Worm (Caenorhabditis elegans) whole organism, L4 larva: ENCODE measurements around the gene sru-48.

Source experiments
- D1046.2 ChIP-seq: fragments of 200-800 bp; sonication (Bioruptor generic); IDR thresholded peaks from 2 replicates; pipeline ENCODE4 v1.3.6; 2022; ENCODE audit warnings: missing genetic modification characterization, missing compliant biosample characterization
- F10B5.3 ChIP-seq: sonication (generic microtip); optimal IDR thresholded peaks from 2 replicates; lab custom pipeline; 2016; ENCODE audit warnings: mild to moderate bottlenecking, missing genetic modification characterization, missing compliant biosample characterization
- F49E8.2 ChIP-seq: sonication (generic microtip); optimal IDR thresholded peaks from 2 replicates; lab custom pipeline; 2016; ENCODE audit warnings: missing compliant biosample characterization, mild to moderate bottlenecking, missing genetic modification characterization, borderline replicate concordance
- Y105C5A.15 ChIP-seq: fragments of 200-800 bp; sonication (Bioruptor generic); IDR thresholded peaks from 2 replicates; pipeline ENCODE4 v1.3.6; 2022; ENCODE audit warnings: missing genetic modification characterization, missing compliant biosample characterization
- Y5F2A.4 ChIP-seq: fragments of 200-800 bp; sonication (Bioruptor generic); optimal IDR thresholded peaks from 2 replicates; lab custom pipeline; 2018; ENCODE audit warnings: mild to moderate bottlenecking, missing genetic modification characterization, missing compliant biosample characterization
- ZK546.5 ChIP-seq, 2 experiments: sonication (generic microtip); optimal IDR thresholded peaks; 2 replicates each; lab custom pipeline; 2017; ENCODE audit warnings: missing biosample characterization in 2 of 2, missing genetic modification characterization in 2 of 2
- aha-1 ChIP-seq: fragments of 150-350 bp; peaks from one replicate; lab custom pipeline; 2014; ENCODE audit warnings: missing biosample characterization, missing genetic modification characterization
- attf-4 ChIP-seq: sonication (generic microtip); optimal IDR thresholded peaks from 3 replicates; lab custom pipeline; 2017; ENCODE audit warnings: missing biosample characterization, missing genetic modification characterization
- ceh-20 ChIP-seq: fragments of 200-800 bp; sonication (Bioruptor generic); IDR thresholded peaks from 2 replicates; pipeline ENCODE4 v1.3.6; 2022; ENCODE audit warnings: missing genetic modification reagents, missing genetic modification characterization, missing compliant biosample characterization
- ceh-32 ChIP-seq: sonication (generic microtip); optimal IDR thresholded peaks from 2 replicates; lab custom pipeline; 2016; ENCODE audit warnings: mild to moderate bottlenecking, missing genetic modification characterization, missing compliant biosample characterization; ENCODE audit not compliant: poor library complexity
- daf-8 ChIP-seq: fragments of 200-800 bp; sonication (Bioruptor generic); IDR thresholded peaks from 2 replicates; pipeline ENCODE4 v1.3.6; 2022; ENCODE audit warnings: missing genetic modification characterization, missing compliant biosample characterization
- dmd-9 ChIP-seq: fragments of 200-800 bp; sonication (Bioruptor generic); IDR thresholded peaks from 2 replicates; pipeline ENCODE4 v1.3.6; 2022; ENCODE audit warnings: missing genetic modification reagents, missing genetic modification characterization, missing compliant biosample characterization
- dve-1 ChIP-seq: sonication (generic microtip); optimal IDR thresholded peaks from 2 replicates; lab custom pipeline; 2017; ENCODE audit warnings: antibody characterized with exemption, mild to moderate bottlenecking, missing genetic modification characterization, missing compliant biosample characterization; ENCODE audit not compliant: insufficient read depth
- fkh-10 ChIP-seq: fragments of 150-350 bp; optimal IDR thresholded peaks from 2 replicates; lab custom pipeline; 2014; ENCODE audit warnings: missing biosample characterization, missing genetic modification reagents, missing genetic modification characterization
- hlh-30 ChIP-seq: sonication (generic microtip); optimal IDR thresholded peaks from 2 replicates; lab custom pipeline; 2017; ENCODE audit warnings: antibody characterized with exemption, mild to moderate bottlenecking, missing genetic modification characterization, missing compliant biosample characterization; ENCODE audit not compliant: insufficient read depth
- lin-13 ChIP-seq: fragments of 150-350 bp; optimal IDR thresholded peaks from 2 replicates; lab custom pipeline; 2014; ENCODE audit warnings: missing biosample characterization, missing genetic modification reagents, missing genetic modification characterization
- lin-15B ChIP-seq: fragments of 150-350 bp; sonication (generic microtip); optimal IDR thresholded peaks from 3 replicates; lab custom pipeline; 2014; ENCODE audit warnings: missing biosample characterization, missing genetic modification characterization
- lsy-2 ChIP-seq, 2 experiments: fragments of 150-350 bp in 1 of 2; sonication (generic microtip) in 1 of 2; optimal IDR thresholded peaks; 2 replicates each; lab custom pipeline; 2014 to 2017; ENCODE audit warnings: missing biosample characterization in 2 of 2, missing genetic modification characterization in 2 of 2
- mes-2 ChIP-seq: sonication (generic microtip); optimal IDR thresholded peaks from 2 replicates; lab custom pipeline; 2016; ENCODE audit warnings: missing genotype, mild to moderate bottlenecking, missing genetic modification characterization, missing compliant biosample characterization; ENCODE audit not compliant: poor library complexity, severe bottlenecking
- nhr-10 ChIP-seq: fragments of 150-350 bp; optimal IDR thresholded peaks from 2 replicates; lab custom pipeline; 2014; ENCODE audit warnings: missing biosample characterization, missing genetic modification characterization
- nhr-102 ChIP-seq: sonication (generic microtip); optimal IDR thresholded peaks from 2 replicates; lab custom pipeline; 2016; ENCODE audit warnings: mild to moderate bottlenecking, missing genetic modification characterization, moderate library complexity, missing compliant biosample characterization
- nhr-111 ChIP-seq: fragments of 200-800 bp; sonication (Bioruptor generic); optimal IDR thresholded peaks from 2 replicates; lab custom pipeline; 2018; ENCODE audit warnings: mild to moderate bottlenecking, missing genetic modification characterization, missing compliant biosample characterization
- nhr-28 ChIP-seq: fragments of 150-350 bp; optimal IDR thresholded peaks from 2 replicates; lab custom pipeline; 2014; ENCODE audit warnings: missing biosample characterization, missing genetic modification characterization
- nhr-41 ChIP-seq: fragments of 200-800 bp; sonication (Bioruptor generic); IDR thresholded peaks from 2 replicates; pipeline ENCODE4 v1.3.6; 2022; ENCODE audit warnings: missing genetic modification reagents, missing genetic modification characterization, missing compliant biosample characterization
- nhr-77 ChIP-seq: fragments of 150-350 bp; optimal IDR thresholded peaks from 2 replicates; lab custom pipeline; 2014; ENCODE audit warnings: missing biosample characterization, missing genetic modification characterization
- pha-4 ChIP-seq, 2 experiments: fragments of 150-350 bp in 1 of 2; fragments of 200-800 bp in 1 of 2; sonication (Bioruptor generic) in 1 of 2; IDR thresholded peaks in 1 of 2; optimal IDR thresholded peaks in 1 of 2; 2 replicates each; pipeline versions ENCODE4 v1.3.6 to Lab custom; 2014 to 2022; ENCODE audit warnings: missing genetic modification characterization in 2 of 2, missing genetic modification reagents in 2 of 2, missing biosample characterization in 1 of 2, missing compliant biosample characterization in 1 of 2
- php-3 ChIP-seq: fragments of 200-800 bp; sonication (Bioruptor generic); IDR thresholded peaks from 2 replicates; pipeline ENCODE4 v1.3.6; 2022; ENCODE audit warnings: missing genetic modification reagents, missing genetic modification characterization, missing compliant biosample characterization
- pqm-1 ChIP-seq: sonication (generic microtip); optimal IDR thresholded peaks from 2 replicates; lab custom pipeline; 2017; ENCODE audit warnings: missing biosample characterization, missing genetic modification characterization
- set-16 ChIP-seq: fragments of 200-800 bp; sonication (Bioruptor generic); IDR thresholded peaks from 2 replicates; pipeline ENCODE4 v1.3.6; 2022; ENCODE audit warnings: missing genetic modification reagents, missing genetic modification characterization, missing compliant biosample characterization
- snpc-1.2 ChIP-seq: fragments of 200-800 bp; sonication (Bioruptor generic); IDR thresholded peaks from 2 replicates; pipeline ENCODE4 v1.3.6; 2022; ENCODE audit warnings: missing genetic modification reagents, missing genetic modification characterization, missing compliant biosample characterization
- snpc-4 ChIP-seq: fragments of 150-350 bp; optimal IDR thresholded peaks from 2 replicates; lab custom pipeline; 2014; ENCODE audit warnings: missing biosample characterization, missing genetic modification characterization
- spr-1 ChIP-seq: sonication (generic microtip); optimal IDR thresholded peaks from 2 replicates; lab custom pipeline; 2016; ENCODE audit warnings: mild to moderate bottlenecking, missing genetic modification characterization, missing compliant biosample characterization
- tra-1 ChIP-seq: fragments of 200-800 bp; sonication (Bioruptor generic); IDR thresholded peaks from 2 replicates; pipeline ENCODE4 v1.3.6; 2022; ENCODE audit warnings: missing genetic modification reagents, missing genetic modification characterization, missing compliant biosample characterization
- unc-130 ChIP-seq: sonication (generic microtip); optimal IDR thresholded peaks from 2 replicates; lab custom pipeline; 2016; ENCODE audit warnings: missing genetic modification reagents, missing genetic modification characterization, missing compliant biosample characterization
- unc-62 ChIP-seq, 3 experiments: fragments of 150-350 bp in 1 of 3; sonication (generic microtip); optimal IDR thresholded peaks in 2 of 3; peaks in 1 of 3; 1 replicate in 1 of 3; 2 replicates in 2 of 3; lab custom pipeline; 2014 to 2017; ENCODE audit warnings: missing biosample characterization in 3 of 3, missing genetic modification characterization in 3 of 3, missing genetic modification reagents in 3 of 3, missing genotype in 1 of 3
- zag-1 ChIP-seq: fragments of 150-350 bp; optimal IDR thresholded peaks from 2 replicates; lab custom pipeline; 2014; ENCODE audit warnings: missing biosample characterization, missing genetic modification characterization
- zip-11 ChIP-seq: fragments of 200-800 bp; sonication (Bioruptor generic); IDR thresholded peaks from 2 replicates; pipeline ENCODE4 v1.3.6; 2022; ENCODE audit warnings: missing genetic modification characterization, missing compliant biosample characterization
- ztf-11 ChIP-seq: fragments of 150-350 bp; optimal IDR thresholded peaks from 2 replicates; lab custom pipeline; 2014; ENCODE audit warnings: missing biosample characterization, missing genetic modification characterization
- ztf-7 ChIP-seq: fragments of 150-350 bp; optimal IDR thresholded peaks from 2 replicates; lab custom pipeline; 2014; ENCODE audit warnings: missing biosample characterization, missing genetic modification characterization

sru-48 gene

DNA sequence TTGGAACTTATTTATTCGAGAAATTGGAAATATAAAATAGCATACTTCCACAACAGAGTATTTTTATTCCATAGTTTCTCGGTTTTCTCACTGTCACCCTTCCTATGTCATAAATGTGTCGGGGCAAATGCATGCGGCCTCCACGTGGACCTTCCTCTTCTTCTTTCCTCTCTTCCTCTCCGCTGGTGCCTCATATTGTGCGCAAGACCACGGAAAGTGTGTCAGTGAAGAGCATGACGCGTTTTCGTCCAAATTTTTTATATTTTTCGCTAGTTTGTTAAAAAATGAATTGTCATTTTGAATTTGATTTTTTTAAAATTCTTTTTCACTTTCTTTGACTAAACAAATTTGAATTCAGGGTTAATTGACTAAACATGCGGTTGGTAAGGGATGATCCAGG lies 14.9 kb upstream of the sru-48 start, which contains the start of gene mans-3 (continued):
- no peak for TF ChIP-seq D1046.2 (GFP tag; lab: Robert Waterston, UW)
- TF ChIP-seq fkh-10 (GFP tag; lab: Kevin White, UChicago), result peak; percentile 90
- no peak for TF ChIP-seq Y105C5A.15
- TF ChIP-seq php-3 (GFP tag; lab: Robert Waterston, UW), result no peak; the same call in 1 of the 2 replicates
- peak; percentile 94 for TF ChIP-seq nhr-102 (tag; lab: Kevin White, UChicago)
- no peak for TF ChIP-seq snpc-1.2
- peak; percentile 96 for TF ChIP-seq aha-1 (tag; lab: Kevin White, UChicago)
- TF ChIP-seq nhr-41, result peak; percentile 38; the same call in 1 of the 2 replicates
- TF ChIP-seq lsy-2 (tag; optimal IDR thresholded peaks at IDR 0.05; lab: Kevin White, UChicago), result peak; percentile 49 to 94
- peak; percentile 37 for TF ChIP-seq pqm-1
- TF ChIP-seq ZK546.5 (tag; optimal IDR thresholded peaks at IDR 0.05; lab: Kevin White, UChicago), result peak in 1 of 2 experiments; percentile 13
- peak; percentile 82 for TF ChIP-seq tra-1
- TF ChIP-seq snpc-4 (tag; lab: Kevin White, UChicago), result no peak
- peak; percentile 81; the same call in 1 of the 2 replicates for TF ChIP-seq ceh-20 (GFP tag; lab: Robert Waterston, UW)
- no peak for TF ChIP-seq nhr-111
- TF ChIP-seq F49E8.2 (tag; lab: Kevin White, UChicago), result no peak
- TF ChIP-seq nhr-10 (tag; lab: Kevin White, UChicago), result no peak
- peak; percentile 88 for TF ChIP-seq spr-1 (tag; lab: Kevin White, UChicago)
- TF ChIP-seq ztf-7 (tag; lab: Kevin White, UChicago), result peak; percentile 25
- TF ChIP-seq dve-1, result peak; percentile 99
- TF ChIP-seq unc-130 (GFP tag; lab: Kevin White, UChicago), result no peak
- TF ChIP-seq nhr-28 (tag; lab: Kevin White, UChicago), result peak; percentile 88
- TF ChIP-seq dmd-9 (GFP tag; lab: Robert Waterston, UW), result no peak
- TF ChIP-seq zip-11, result no peak
- no peak for TF ChIP-seq lin-15B
- TF ChIP-seq attf-4 (tag; lab: Kevin White, UChicago), result peak; percentile 68
- TF ChIP-seq zag-1 (tag; lab: Kevin White, UChicago), result no peak
- peak; percentile 92 for TF ChIP-seq nhr-77 (tag; lab: Kevin White, UChicago)
- no peak; the same call in 1 of the 2 replicates for TF ChIP-seq set-16 (GFP tag; lab: Robert Waterston, UW)
- TF ChIP-seq ztf-11 (tag; lab: Kevin White, UChicago), result no peak
- peak; percentile 80 for TF ChIP-seq lin-13
- no peak for TF ChIP-seq mes-2

DNA sequence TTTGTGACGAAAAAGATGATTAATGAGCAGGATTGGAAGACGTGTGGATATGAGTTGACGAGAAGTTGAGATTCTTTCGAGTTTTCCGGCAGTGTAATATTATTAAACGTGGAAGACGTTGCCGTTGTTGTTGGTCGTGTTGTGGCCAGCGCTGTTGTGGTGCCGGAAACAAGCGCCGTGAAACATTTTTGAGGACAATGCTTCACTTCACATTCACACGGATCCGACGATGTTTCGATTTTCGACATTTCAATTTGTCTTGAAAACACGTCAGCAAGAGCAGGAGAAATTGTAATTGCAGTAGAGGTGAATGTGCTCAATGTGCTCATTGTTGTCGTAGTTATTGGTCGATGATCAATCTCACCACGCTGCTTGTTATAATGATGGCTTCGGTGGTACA lies 11.2 kb upstream of the sru-48 start:
- no peak for TF ChIP-seq daf-8 (GFP tag; lab: Robert Waterston, UW)
- TF ChIP-seq unc-62 (GFP tag; optimal IDR thresholded peaks at IDR 0.05 in 1 of 2; lab: Kevin White, UChicago), result peak in 1 of 2 experiments; percentile 77
- no peak for TF ChIP-seq unc-62 (tag; optimal IDR thresholded peaks at IDR 0.05; lab: Kevin White, UChicago)

DNA sequence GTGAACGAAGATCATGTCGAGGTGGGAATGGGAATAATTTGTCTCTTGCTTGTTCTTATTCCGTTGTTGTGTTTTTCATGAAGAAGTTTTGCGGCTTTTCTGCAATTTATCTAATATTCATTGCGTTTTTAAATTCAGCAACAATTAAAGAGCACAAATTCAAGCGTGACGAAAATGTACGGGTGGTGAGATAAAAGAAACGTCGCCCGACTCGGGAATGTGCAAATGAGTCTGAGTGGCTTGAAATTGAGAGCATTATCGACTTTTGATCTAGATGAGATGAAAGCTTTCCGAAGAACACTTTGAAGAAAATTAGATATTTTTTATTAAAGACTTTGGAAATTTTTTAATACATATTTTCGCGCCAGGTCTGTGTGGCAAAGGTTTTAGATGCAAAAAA lies 8.9 kb upstream of the sru-48 start, which contains the start of gene T03G11.10:
T03G11.10 (minus strand) TSS at position 101 of the 400 bp plus-strand sequence.
- no peak for TF ChIP-seq F10B5.3 (tag; lab: Kevin White, UChicago)
- no peak for TF ChIP-seq pha-4 (GFP tag; IDR thresholded peaks at IDR 0.05; lab: Robert Waterston, UW)
- TF ChIP-seq pha-4 (tag; optimal IDR thresholded peaks at IDR 0.05; lab: Kevin White, UChicago), result no peak
- TF ChIP-seq nhr-111, result no peak
- no peak for TF ChIP-seq snpc-4 (tag; lab: Kevin White, UChicago)
- no peak for TF ChIP-seq nhr-28 (tag; lab: Kevin White, UChicago)
- TF ChIP-seq Y5F2A.4 (GFP tag; lab: Kevin White, UChicago), result no peak
- no peak for TF ChIP-seq hlh-30 (tag; lab: Kevin White, UChicago)
- TF ChIP-seq ceh-32, result no peak
